Fruit fly (Drosophila melanogaster): ENCODE data around the gene Top3beta.

DNA sequence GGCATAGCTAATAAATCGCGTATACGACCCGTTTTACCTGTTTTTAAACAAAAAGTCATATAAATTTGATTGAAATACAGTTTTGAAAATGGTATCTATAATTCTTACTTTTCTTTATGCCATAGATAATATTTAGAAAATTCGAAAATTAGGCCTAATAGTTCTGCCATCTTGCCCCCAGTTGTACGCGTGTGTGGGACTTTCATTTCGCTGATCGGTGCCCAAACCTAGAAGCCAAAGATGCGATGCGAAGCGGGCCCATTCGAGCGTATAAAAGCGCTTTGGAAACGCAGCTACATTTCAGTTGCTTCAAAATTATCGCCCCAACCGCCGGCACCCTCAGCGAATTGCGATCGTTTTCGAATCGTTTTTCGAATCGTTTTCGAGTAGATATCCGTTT, 50.8 kb downstream of the Top3beta start, which contains the start of gene CG14445:
- TF ChIP-seq CG8478 (optimal IDR thresholded peaks at IDR 0.05) (no peak), CTCF (optimal IDR thresholded peaks at IDR 0.05) (no peak)
